Fruit fly (Drosophila melanogaster): ENCODE measurements around the gene Dph1.
A peak's percentile ranks its signal among the peaks of the same experiment; 100 is the strongest.

Gene Dph1

DNA sequence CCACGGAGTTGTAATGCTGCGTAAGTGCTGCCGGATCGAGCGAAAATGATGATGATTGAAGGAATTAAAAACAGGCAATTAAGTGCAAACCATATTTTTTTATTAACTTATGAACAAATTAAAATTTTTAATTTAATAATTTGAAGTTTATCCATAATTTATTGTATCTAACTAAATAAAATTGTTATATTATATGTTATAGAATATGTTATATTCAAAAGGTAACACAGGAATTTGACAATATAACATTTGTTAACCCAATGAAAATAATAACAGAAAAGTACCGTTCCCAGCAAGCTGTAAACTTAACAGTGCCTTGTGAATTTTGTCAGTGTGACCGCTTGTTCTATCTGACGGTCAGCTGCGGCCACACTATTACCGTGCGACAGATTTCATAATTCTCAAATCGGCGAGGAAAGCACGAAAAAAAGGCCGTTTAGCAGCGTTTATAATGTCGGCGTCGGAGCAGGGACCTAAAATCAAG, 11.9 kb upstream of the Dph1 start, which contains the start of the genes Ccdc56 and mtTFB1 (continued):
- TF ChIP-seq CG7357 (GFP tag; IDR thresholded peaks at IDR 0.05) (no peak), sob (GFP tag; IDR thresholded peaks at IDR 0.05) (no peak)

DNA sequence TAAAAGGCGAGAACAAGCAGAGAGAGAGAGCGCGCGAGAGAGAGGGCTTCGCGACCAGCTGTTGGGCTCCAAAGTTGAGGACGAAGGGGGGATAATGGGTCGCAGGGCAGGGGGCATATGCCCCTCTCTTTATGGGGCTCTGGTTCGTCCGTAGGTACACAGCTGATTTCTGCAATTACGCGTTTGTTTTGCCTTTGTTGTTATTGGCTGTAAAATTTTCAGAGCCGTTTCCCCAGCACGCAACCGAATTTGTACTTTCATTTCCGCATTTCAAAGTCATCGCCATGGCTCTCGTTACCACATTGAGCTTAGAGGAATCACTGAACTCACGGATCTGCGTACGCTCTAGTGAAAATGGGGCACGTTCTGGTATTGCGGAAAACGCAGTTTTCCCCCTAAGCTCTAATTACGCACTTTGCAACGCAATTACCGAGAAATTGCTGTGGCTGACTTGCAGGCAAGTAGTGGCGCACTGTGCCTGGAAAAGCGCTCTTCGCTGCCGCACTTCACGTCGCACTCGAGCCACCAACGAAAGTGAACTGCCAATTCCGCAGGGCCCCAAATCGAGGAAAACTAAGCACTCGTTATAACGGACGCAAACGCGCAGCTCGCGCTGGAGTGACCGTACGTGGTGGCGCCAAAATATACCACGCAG, 11.3 kb upstream of the Dph1 start, which contains the start of gene CG11658:
Gene CG11658 (minus strand): TSS at position 576 of the 655 bp plus-strand sequence.
- no peak for TF ChIP-seq CG2129 (GFP tag; IDR thresholded peaks at IDR 0.05; ENCODE audit: partially characterized antibody)
- peak; percentile 24; the same call in 1 of the 2 replicates for TF ChIP-seq vvl (GFP tag; IDR thresholded peaks at IDR 0.05)
- TF ChIP-seq Myb (GFP tag; optimal IDR thresholded peaks at IDR 0.05): peak; percentile 82
- no peak for TF ChIP-seq CG15269 (tag; optimal IDR thresholded peaks at IDR 0.05)
- peak; percentile 13 for TF ChIP-seq CG7556 (GFP tag; optimal IDR thresholded peaks at IDR 0.05)
- no peak for TF ChIP-seq CG4617 (GFP tag; optimal IDR thresholded peaks at IDR 0.05; ENCODE audit: borderline replicate concordance)
- no peak for TF ChIP-seq CG4424 (GFP tag; optimal IDR thresholded peaks at IDR 0.05)
- TF ChIP-seq CG8924 (tag; optimal IDR thresholded peaks at IDR 0.05): no peak
- peak in 1 of 2 experiments; percentile 84 for TF ChIP-seq crp (GFP tag; optimal IDR thresholded peaks at IDR 0.05)
- peak; percentile 68 for TF ChIP-seq Blimp-1 (GFP tag; optimal IDR thresholded peaks at IDR 0.05)
- TF ChIP-seq NC2β (GFP tag; optimal IDR thresholded peaks at IDR 0.05): no peak
- peak; percentile 41; the same call in 1 of the 2 replicates for TF ChIP-seq hbn (GFP tag; IDR thresholded peaks at IDR 0.05; ENCODE audit: partially characterized antibody)
- TF ChIP-seq cas (GFP tag; IDR thresholded peaks at IDR 0.05): no peak
- TF ChIP-seq CG13624 (GFP tag; optimal IDR thresholded peaks at IDR 0.05): peak; percentile 74
- TF ChIP-seq CG15696 (tag; optimal IDR thresholded peaks at IDR 0.05): no peak
- TF ChIP-seq CG9609 (GFP tag; optimal IDR thresholded peaks at IDR 0.05): no peak
- peak; percentile 95 for TF ChIP-seq CG32767 (GFP tag; IDR thresholded peaks at IDR 0.05)
- 0 out of 3 replicates have a peak, but pooled peaks have one; percentile 13 for TF ChIP-seq CG11695 (GFP tag; IDR thresholded peaks at IDR 0.05)
- no peak for TF ChIP-seq CkIIα-i1 (GFP tag; IDR thresholded peaks at IDR 0.05)
- 0 out of 3 replicates have a peak, but pooled peaks have one; percentile 24 for TF ChIP-seq Optix (GFP tag; IDR thresholded peaks at IDR 0.05)
- peak; percentile 8 for TF ChIP-seq HmgD (GFP tag; optimal IDR thresholded peaks at IDR 0.05)
- TF ChIP-seq nerfin-2 (GFP tag; IDR thresholded peaks at IDR 0.05; ENCODE audit: partially characterized antibody): peak; percentile 59; the same call in 1 of the 2 replicates
- TF ChIP-seq Rfx (GFP tag; IDR thresholded peaks at IDR 0.05): peak; percentile 4
- peak; percentile 95 for TF ChIP-seq abd-A (tag; optimal IDR thresholded peaks at IDR 0.05)
- TF ChIP-seq exex (tag; optimal IDR thresholded peaks at IDR 0.05): peak; percentile 54
- TF ChIP-seq CG12659 (GFP tag; optimal IDR thresholded peaks at IDR 0.05): peak; percentile 60
- TF ChIP-seq GATAe (GFP tag; conservative IDR thresholded peaks at IDR 0.05): no peak
- peak; percentile 15; the same call in 1 of the 2 replicates for TF ChIP-seq amos (GFP tag; IDR thresholded peaks at IDR 0.05; ENCODE audit: partially characterized antibody)
- TF ChIP-seq pan (optimal IDR thresholded peaks at IDR 0.05): no peak
- peak in 1 of 2 experiments; percentile 19 for TF ChIP-seq pan (GFP tag; optimal IDR thresholded peaks at IDR 0.05 in 1 of 2, IDR thresholded peaks at IDR 0.05 in 1 of 2)
- peak; percentile 31 for TF ChIP-seq chm (GFP tag; IDR thresholded peaks at IDR 0.05)
- peak; percentile 65; the same call in 1 of the 2 replicates for TF ChIP-seq CG16779 (GFP tag; IDR thresholded peaks at IDR 0.05)
- no peak for TF ChIP-seq CG7357 (GFP tag; IDR thresholded peaks at IDR 0.05)
- no peak for TF ChIP-seq CG14667 (GFP tag; IDR thresholded peaks at IDR 0.05)
- peak; percentile 26 for TF ChIP-seq Max (GFP tag; optimal IDR thresholded peaks at IDR 0.05)
- TF ChIP-seq HLH3B (GFP tag; IDR thresholded peaks at IDR 0.05): no peak; the same call in 1 of the 2 replicates
- no peak for TF ChIP-seq Ada2b (GFP tag; IDR thresholded peaks at IDR 0.05)
- TF ChIP-seq Scr (GFP tag; IDR thresholded peaks at IDR 0.05; ENCODE audit: partially characterized antibody): no peak
- TF ChIP-seq gro (GFP tag; optimal IDR thresholded peaks at IDR 0.05): peak; percentile 41
- 0 out of 3 replicates have a peak, but pooled peaks have one; percentile 14 for TF ChIP-seq so (GFP tag; IDR thresholded peaks at IDR 0.05)
- no peak for TF ChIP-seq CG8290 (GFP tag; optimal IDR thresholded peaks at IDR 0.05)
- TF ChIP-seq CG8290 (tag; optimal IDR thresholded peaks at IDR 0.05): peak in 1 of 2 experiments; percentile 39
- TF ChIP-seq CG1603 (tag; optimal IDR thresholded peaks at IDR 0.05): peak; percentile 9
- TF ChIP-seq crc (GFP tag; optimal IDR thresholded peaks at IDR 0.05): no peak
- TF ChIP-seq kni (GFP tag; optimal IDR thresholded peaks at IDR 0.05): peak; percentile 57
- no peak for TF ChIP-seq ap (GFP tag; IDR thresholded peaks at IDR 0.05)

Data from whole organism, embryonic.